Fruit fly (Drosophila melanogaster) whole organism, embryonic: ENCODE measurements around the gene CG2444.

ENCODE experiments used
- B-H1 ChIP-seq: fragments of 200-800 bp; sonication (Bioruptor generic); IDR thresholded peaks from 3 replicates; pipeline ENCODE4 v1.3.6; 2022; ENCODE audit warnings: missing biosample characterization, missing genetic modification characterization
- CG12299 ChIP-seq: fragments of 200-800 bp; sonication (Bioruptor generic); optimal IDR thresholded peaks from 2 replicates; lab custom pipeline; 2018; ENCODE audit warnings: missing biosample characterization, mild to moderate bottlenecking, missing genetic modification characterization
- CG1602 ChIP-seq: fragments of 200-800 bp; sonication (Bioruptor generic); optimal IDR thresholded peaks from 3 replicates; lab custom pipeline; 2016; ENCODE audit warnings: missing biosample characterization, missing genetic modification characterization
- CG30403 ChIP-seq: fragments of 200-800 bp; sonication (Bioruptor generic); optimal IDR thresholded peaks from 3 replicates; lab custom pipeline; 2016; ENCODE audit warnings: missing biosample characterization, missing genetic modification characterization
- CG30431 ChIP-seq: fragments of 200-800 bp; sonication (Bioruptor generic); optimal IDR thresholded peaks from 2 replicates; lab custom pipeline; 2017; ENCODE audit warnings: missing biosample characterization, missing genetic modification characterization
- CG4282 ChIP-seq: fragments of 200-800 bp; sonication (Bioruptor generic); optimal IDR thresholded peaks from 2 replicates; lab custom pipeline; 2016; ENCODE audit warnings: missing biosample characterization, missing genetic modification characterization
- CG6791 ChIP-seq: fragments of 200-800 bp; sonication (Bioruptor generic); IDR thresholded peaks from 3 replicates; pipeline ENCODE4 v1.3.6; 2022; ENCODE audit warnings: missing biosample characterization, missing genetic modification characterization; ENCODE audit not compliant: partially characterized antibody
- CG7786 ChIP-seq: fragments of 200-800 bp; sonication (Bioruptor generic); optimal IDR thresholded peaks from 2 replicates; lab custom pipeline; 2016; ENCODE audit warnings: missing biosample characterization, missing genetic modification characterization
- CG8089 ChIP-seq: fragments of 200-800 bp; sonication (Bioruptor generic); optimal IDR thresholded peaks from 3 replicates; lab custom pipeline; 2016; ENCODE audit warnings: missing biosample characterization, missing genetic modification characterization
- CG9727 ChIP-seq: fragments of 200-800 bp; sonication (Bioruptor generic); optimal IDR thresholded peaks from 3 replicates; lab custom pipeline; 2017; ENCODE audit warnings: missing biosample characterization, mild to moderate bottlenecking, missing genetic modification characterization
- Chrac-16 ChIP-seq: fragments of 200-800 bp; sonication (Bioruptor generic); optimal IDR thresholded peaks from 3 replicates; lab custom pipeline; 2016; ENCODE audit warnings: missing biosample characterization, missing genetic modification characterization
- CoRest ChIP-seq: fragments of 200-800 bp; sonication (Bioruptor generic); optimal IDR thresholded peaks from 3 replicates; lab custom pipeline; 2018; ENCODE audit warnings: missing biosample characterization, mild to moderate bottlenecking, missing genetic modification characterization, moderate library complexity
- D19B ChIP-seq: fragments of 200-800 bp; sonication (Bioruptor generic); optimal IDR thresholded peaks from 2 replicates; lab custom pipeline; 2017; ENCODE audit warnings: missing biosample characterization, mild to moderate bottlenecking, missing genetic modification characterization
- Fer3 ChIP-seq: fragments of 200-800 bp; sonication (Bioruptor generic); optimal IDR thresholded peaks from 2 replicates; lab custom pipeline; 2018; ENCODE audit warnings: missing biosample characterization, mild to moderate bottlenecking, missing genetic modification characterization, moderate library complexity
- Gug ChIP-seq: fragments of 200-800 bp; sonication (Bioruptor generic); IDR thresholded peaks from 4 replicates; pipeline ENCODE4 v1.3.6; 2022; ENCODE audit warnings: missing biosample characterization, missing genetic modification characterization
- Hand ChIP-seq: fragments of 200-800 bp; sonication (Bioruptor generic); optimal IDR thresholded peaks from 2 replicates; lab custom pipeline; 2017; ENCODE audit warnings: mild to moderate bottlenecking, missing biosample characterization, missing genetic modification reagents, missing genetic modification characterization
- HmgZ ChIP-seq: fragments of 200-800 bp; sonication (Bioruptor generic); optimal IDR thresholded peaks from 2 replicates; lab custom pipeline; 2018; ENCODE audit warnings: missing biosample characterization, mild to moderate bottlenecking, missing genetic modification characterization
- Hmr ChIP-seq: fragments of 200-800 bp; sonication (Bioruptor generic); optimal IDR thresholded peaks from 3 replicates; lab custom pipeline; 2017; ENCODE audit warnings: mild to moderate bottlenecking, missing biosample characterization, missing genetic modification reagents, missing genetic modification characterization
- Lhr ChIP-seq: fragments of 200-800 bp; sonication (Bioruptor generic); optimal IDR thresholded peaks from 3 replicates; lab custom pipeline; 2017; ENCODE audit warnings: mild to moderate bottlenecking, missing biosample characterization, missing genetic modification reagents, missing genetic modification characterization
- Mes4 ChIP-seq: fragments of 200-800 bp; sonication (Bioruptor generic); optimal IDR thresholded peaks from 2 replicates; lab custom pipeline; 2016; ENCODE audit warnings: missing biosample characterization, missing genetic modification characterization
- Myb ChIP-seq: fragments of 200-800 bp; sonication (Bioruptor generic); optimal IDR thresholded peaks from 2 replicates; lab custom pipeline; 2016; ENCODE audit warnings: missing biosample characterization, missing genetic modification characterization
- NC2α ChIP-seq: fragments of 200-800 bp; sonication (Bioruptor generic); optimal IDR thresholded peaks from 2 replicates; lab custom pipeline; 2016; ENCODE audit warnings: missing biosample characterization, missing genetic modification characterization
- Sox102F ChIP-seq: fragments of 200-800 bp; sonication (Bioruptor generic); optimal IDR thresholded peaks from 2 replicates; lab custom pipeline; 2018; ENCODE audit warnings: missing biosample characterization, mild to moderate bottlenecking, missing genetic modification characterization, moderate library complexity
- Ssrp ChIP-seq: fragments of 200-800 bp; sonication (Bioruptor generic); optimal IDR thresholded peaks from 2 replicates; lab custom pipeline; 2018; ENCODE audit warnings: missing biosample characterization, mild to moderate bottlenecking, missing genetic modification characterization, moderate library complexity
- Trl ChIP-seq, 3 experiments: fragments of >200 bp in 2 of 3; fragments of 200-800 bp in 1 of 3; sonication (Bioruptor generic) in 1 of 3; optimal IDR thresholded peaks; 2 replicates in 1 of 3; 3 replicates in 2 of 3; lab custom pipeline; 2016 to 2017; ENCODE audit warnings: missing biosample characterization in 1 of 3, missing genetic modification characterization in 1 of 3
- ac ChIP-seq: fragments of 200-800 bp; sonication (Bioruptor generic); optimal IDR thresholded peaks from 3 replicates; lab custom pipeline; 2017; ENCODE audit warnings: missing biosample characterization, mild to moderate bottlenecking, missing genetic modification characterization
- az2 ChIP-seq: fragments of 200-800 bp; sonication (Bioruptor generic); optimal IDR thresholded peaks from 3 replicates; lab custom pipeline; 2016; ENCODE audit warnings: missing biosample characterization, missing genetic modification characterization
- bigmax ChIP-seq: fragments of 200-800 bp; sonication (Bioruptor generic); optimal IDR thresholded peaks from 2 replicates; lab custom pipeline; 2018; ENCODE audit warnings: missing biosample characterization, mild to moderate bottlenecking, missing genetic modification characterization
- bsh ChIP-seq, 2 experiments: fragments of 200-800 bp; sonication (Bioruptor generic); optimal IDR thresholded peaks; 2 replicates each; lab custom pipeline; 2017 to 2018; ENCODE audit warnings: mild to moderate bottlenecking in 2 of 2, missing biosample characterization in 2 of 2, missing genetic modification characterization in 2 of 2, moderate library complexity in 1 of 2
- cad ChIP-seq: fragments of >200 bp; optimal IDR thresholded peaks from 2 replicates; lab custom pipeline; 2017; ENCODE audit warnings: missing biosample characterization, missing genetic modification characterization
- dati ChIP-seq: fragments of 200-800 bp; sonication (Bioruptor generic); IDR thresholded peaks from 2 replicates; pipeline ENCODE4 v1.3.6; 2022; ENCODE audit warnings: missing biosample characterization, missing genetic modification characterization
- dmrt11E ChIP-seq: fragments of 200-800 bp; sonication (Bioruptor generic); optimal IDR thresholded peaks from 3 replicates; lab custom pipeline; 2018; ENCODE audit warnings: missing biosample characterization, mild to moderate bottlenecking, missing genetic modification characterization, moderate library complexity
- exex ChIP-seq: fragments of 200-800 bp; sonication (Bioruptor generic); optimal IDR thresholded peaks from 4 replicates; lab custom pipeline; 2018; ENCODE audit warnings: missing biosample characterization, mild to moderate bottlenecking, missing genetic modification characterization, moderate library complexity
- fd64A ChIP-seq: fragments of 200-800 bp; sonication (Bioruptor generic); optimal IDR thresholded peaks from 3 replicates; lab custom pipeline; 2018; ENCODE audit warnings: missing biosample characterization, mild to moderate bottlenecking, missing genetic modification characterization
- fd96Cb ChIP-seq: fragments of 200-800 bp; sonication (Bioruptor generic); optimal IDR thresholded peaks from 2 replicates; lab custom pipeline; 2018; ENCODE audit warnings: missing biosample characterization, mild to moderate bottlenecking, missing genetic modification characterization, moderate library complexity
- fru ChIP-seq: fragments of >200 bp; optimal IDR thresholded peaks from 2 replicates; lab custom pipeline; 2017
- gcm ChIP-seq: fragments of 200-800 bp; sonication (Bioruptor generic); optimal IDR thresholded peaks from 2 replicates; lab custom pipeline; 2019; ENCODE audit warnings: missing biosample characterization, mild to moderate bottlenecking, missing genetic modification characterization, moderate library complexity
- gro ChIP-seq: fragments of 200-800 bp; sonication (Bioruptor generic); optimal IDR thresholded peaks from 2 replicates; lab custom pipeline; 2016; ENCODE audit warnings: missing biosample characterization, missing genetic modification characterization
- hth ChIP-seq: fragments of >200 bp; optimal IDR thresholded peaks from 2 replicates; lab custom pipeline; 2017; ENCODE audit warnings: inconsistent platforms
- insv ChIP-seq, 2 experiments: fragments of 200-800 bp; sonication (Bioruptor generic); optimal IDR thresholded peaks; 3 replicates each; lab custom pipeline; 2016 to 2018; ENCODE audit warnings: missing biosample characterization in 2 of 2, missing genetic modification characterization in 2 of 2
- ken ChIP-seq: fragments of 200-800 bp; sonication (Bioruptor generic); IDR thresholded peaks from 3 replicates; pipeline ENCODE4 v1.3.6; 2022; ENCODE audit warnings: missing biosample characterization, missing genetic modification characterization
- slbo ChIP-seq: fragments of 200-800 bp; sonication (Bioruptor generic); IDR thresholded peaks from 2 replicates; pipeline ENCODE4 v1.3.6; 2022; ENCODE audit warnings: missing biosample characterization, missing genetic modification characterization
- slp2 ChIP-seq: fragments of 200-800 bp; sonication (Bioruptor generic); optimal IDR thresholded peaks from 2 replicates; lab custom pipeline; 2016; ENCODE audit warnings: missing biosample characterization, missing genetic modification characterization
- sr ChIP-seq: fragments of 200-800 bp; sonication (Bioruptor generic); IDR thresholded peaks from 3 replicates; pipeline ENCODE4 v1.3.6; 2022; ENCODE audit warnings: missing biosample characterization, missing genetic modification characterization
- tna ChIP-seq: fragments of 200-800 bp; sonication (Bioruptor generic); IDR thresholded peaks from 2 replicates; pipeline ENCODE4 v1.3.6; 2022; ENCODE audit warnings: missing biosample characterization, missing genetic modification characterization; ENCODE audit not compliant: partially characterized antibody
- trem ChIP-seq: fragments of 200-800 bp; optimal IDR thresholded peaks from 3 replicates; lab custom pipeline; 2019; ENCODE audit warnings: missing biosample characterization, mild to moderate bottlenecking, missing genetic modification characterization, moderate library complexity
- unpg ChIP-seq: fragments of 200-800 bp; sonication (Bioruptor generic); optimal IDR thresholded peaks from 3 replicates; lab custom pipeline; 2018; ENCODE audit warnings: missing biosample characterization, mild to moderate bottlenecking, missing genetic modification characterization, moderate library complexity
- vnd ChIP-seq: fragments of 200-800 bp; sonication (Bioruptor generic); IDR thresholded peaks from 3 replicates; pipeline ENCODE4 v1.3.6; 2022; ENCODE audit warnings: missing biosample characterization, missing genetic modification characterization; ENCODE audit not compliant: partially characterized antibody
- z ChIP-seq: fragments of 200-800 bp; sonication (Bioruptor generic); IDR thresholded peaks from 3 replicates; pipeline ENCODE4 v1.3.6; 2022; ENCODE audit warnings: missing biosample characterization, missing genetic modification characterization

CG2444 gene

DNA sequence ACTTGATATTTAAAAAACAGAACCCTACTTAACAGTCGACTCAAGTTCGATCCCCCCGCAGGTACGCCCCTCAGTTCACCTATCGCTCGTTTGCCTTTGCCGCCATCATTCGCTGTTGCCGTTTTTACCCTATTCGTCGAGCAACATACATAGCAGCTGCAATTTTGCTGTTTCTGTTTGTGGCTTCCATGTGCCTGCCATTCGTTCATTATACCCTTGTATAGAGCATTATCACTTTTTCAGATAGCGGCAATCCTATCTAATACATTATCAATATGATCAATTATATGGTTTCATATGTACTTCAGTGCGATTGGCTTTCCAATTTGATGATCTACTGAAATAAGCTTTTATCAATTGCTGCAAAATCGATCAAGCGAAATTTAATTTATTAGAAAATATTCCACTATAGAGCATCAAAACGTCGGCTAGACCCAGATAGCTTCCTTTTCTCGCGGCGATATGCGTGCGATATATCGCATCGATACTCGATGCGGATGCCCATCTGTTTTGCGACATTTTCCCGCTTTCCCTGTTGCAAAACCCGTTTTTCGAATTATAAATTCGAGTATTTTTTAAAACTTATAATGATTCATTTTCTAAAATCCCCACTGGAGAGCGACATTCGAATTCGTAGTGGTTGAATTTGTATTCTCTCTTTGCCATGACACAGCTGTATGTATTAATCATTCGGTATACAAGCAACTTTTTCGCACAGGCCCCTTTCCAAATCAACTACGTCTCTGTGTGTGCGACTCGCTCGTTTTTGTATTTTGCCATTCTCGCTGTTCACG, 11.0 kb upstream of the CG2444 start (continued):
- TF ChIP-seq ac (GFP tag; lab: Kevin White, UChicago) = peak; percentile 80
- peak; percentile 76 for TF ChIP-seq Hand (GFP tag; lab: Kevin White, UChicago)
- peak; percentile 24 to 45 for TF ChIP-seq insv (GFP tag; optimal IDR thresholded peaks at IDR 0.05; lab: Kevin White, UChicago)
- peak; percentile 88 for TF ChIP-seq Hmr (GFP tag; lab: Kevin White, UChicago)
- peak; percentile 64; the same call in 3 of the 4 replicates for TF ChIP-seq Gug (GFP tag; lab: Robert Waterston, UW)
- TF ChIP-seq unpg (GFP tag; lab: Kevin White, UChicago) = peak; percentile 87
- peak; percentile 82 to 88 for TF ChIP-seq bsh (GFP tag; optimal IDR thresholded peaks at IDR 0.05; lab: Kevin White, UChicago)
- peak; percentile 65 for TF ChIP-seq B-H1 (GFP tag; lab: Robert Waterston, UW)
- TF ChIP-seq HmgZ (tag; lab: Kevin White, UChicago) = peak; percentile 87
- TF ChIP-seq slp2 (GFP tag; lab: Kevin White, UChicago) = peak; percentile 85
- TF ChIP-seq vnd = peak; percentile 58
- TF ChIP-seq trem (tag; lab: Kevin White, UChicago) = peak; percentile 74
- peak in 1 of 2 experiments; percentile 7 for TF ChIP-seq Trl (optimal IDR thresholded peaks at IDR 0.05; lab: Kevin White, UChicago)
- TF ChIP-seq Trl (GFP tag; optimal IDR thresholded peaks at IDR 0.05; lab: Kevin White, UChicago) = peak; percentile 66
- no peak for TF ChIP-seq hth
- TF ChIP-seq fru (lab: Kevin White, UChicago) = peak; percentile 6
- TF ChIP-seq az2 (GFP tag; lab: Kevin White, UChicago) = peak; percentile 84
- TF ChIP-seq CG30403 (GFP tag; lab: Kevin White, UChicago) = peak; percentile 90
- no peak for TF ChIP-seq cad (GFP tag; lab: Kevin White, UChicago)
- TF ChIP-seq ken (GFP tag; lab: Robert Waterston, UW) = peak; percentile 74
- peak; percentile 84 for TF ChIP-seq Fer3 (tag; lab: Kevin White, UChicago)
- peak; percentile 91 for TF ChIP-seq gro (GFP tag; lab: Kevin White, UChicago)
- peak; percentile 75 for TF ChIP-seq CG8089
- TF ChIP-seq gcm = peak; percentile 86
- TF ChIP-seq Myb (GFP tag; lab: Kevin White, UChicago) = peak; percentile 75
- TF ChIP-seq D19B (GFP tag; lab: Kevin White, UChicago) = peak; percentile 79
- no peak for TF ChIP-seq z (GFP tag; lab: Robert Waterston, UW)
- TF ChIP-seq tna = peak; percentile 29; the same call in 1 of the 2 replicates
- TF ChIP-seq fd96Cb (tag; lab: Kevin White, UChicago) = peak; percentile 91
- TF ChIP-seq fd64A = peak; percentile 72
- peak; percentile 43 for TF ChIP-seq CG4282
- TF ChIP-seq slbo = peak; percentile 80
- TF ChIP-seq CG1602 (GFP tag; lab: Kevin White, UChicago) = peak; percentile 90
- TF ChIP-seq Mes4 (GFP tag; lab: Kevin White, UChicago) = peak; percentile 56
- TF ChIP-seq CG7786 (GFP tag; lab: Kevin White, UChicago) = peak; percentile 83
- TF ChIP-seq CG12299 (tag; lab: Kevin White, UChicago) = peak; percentile 66
- TF ChIP-seq NC2α (GFP tag; lab: Kevin White, UChicago) = peak; percentile 77
- peak; percentile 94 for TF ChIP-seq CoRest (tag; lab: Kevin White, UChicago)
- TF ChIP-seq CG30431 (GFP tag; lab: Kevin White, UChicago) = peak; percentile 74
- TF ChIP-seq dmrt11E (tag; lab: Kevin White, UChicago) = peak; percentile 91
- TF ChIP-seq Sox102F (GFP tag; lab: Kevin White, UChicago) = peak; percentile 87
- no peak for TF ChIP-seq sr (GFP tag; lab: Robert Waterston, UW)
- TF ChIP-seq CG9727 (GFP tag; lab: Kevin White, UChicago) = peak; percentile 91
- peak; percentile 53; the same call in 1 of the 2 replicates for TF ChIP-seq dati (GFP tag; lab: Robert Waterston, UW)
- no peak for TF ChIP-seq bigmax (GFP tag; lab: Kevin White, UChicago)
- TF ChIP-seq Chrac-16 (GFP tag; lab: Kevin White, UChicago) = peak; percentile 86
- peak; percentile 72 for TF ChIP-seq CG6791
- peak; percentile 32 for TF ChIP-seq Lhr (GFP tag; lab: Kevin White, UChicago)
- TF ChIP-seq exex (tag; lab: Kevin White, UChicago) = peak; percentile 68
- TF ChIP-seq Ssrp (tag; lab: Kevin White, UChicago) = peak; percentile 88
